Fruit fly (Drosophila melanogaster): ENCODE data around the gene Nup153.

Nup153 gene

dm6 chrX:16651625-16652024 is 52.6 kb downstream of the Nup153 start:
- TF ChIP-seq CG3919 (GFP tag; optimal IDR thresholded peaks at IDR 0.05), result no peak
- TF ChIP-seq Eip78C (GFP tag), result peak; percentile 16
- TF ChIP-seq CG1621 (tag; optimal IDR thresholded peaks at IDR 0.05), result no peak
- peak; percentile 98 for TF ChIP-seq svp (GFP tag)

dm6 chrX:16654931-16655409 is 55.9 kb downstream of the Nup153 start, which contains the start of the genes Nemp and r:
Nemp (minus strand) TSS chrX:16655015.
r (plus strand) TSS chrX:16655359.
- TF ChIP-seq fkh (GFP tag; optimal IDR thresholded peaks at IDR 0.05), result peak; percentile 86
- peak; percentile 7 for TF ChIP-seq Sox14 (GFP tag; optimal IDR thresholded peaks at IDR 0.05)
- no peak for TF ChIP-seq vri (GFP tag; optimal IDR thresholded peaks at IDR 0.05)

dm6 chrX:16655724-16656235 is 56.7 kb downstream of the Nup153 start:
- peak; percentile 6 for TF ChIP-seq CG6854 (GFP tag; optimal IDR thresholded peaks at IDR 0.05)
- TF ChIP-seq CG6808 (GFP tag; optimal IDR thresholded peaks at IDR 0.05), result no peak
- peak; percentile 96 for TF ChIP-seq fkh (GFP tag; optimal IDR thresholded peaks at IDR 0.05)
- TF ChIP-seq esn (GFP tag; optimal IDR thresholded peaks at IDR 0.05), result no peak
- peak; percentile 20 for TF ChIP-seq dsx (GFP tag; optimal IDR thresholded peaks at IDR 0.05; ENCODE audit: poor library complexity, severe bottlenecking)
- TF ChIP-seq CG15336 (GFP tag; IDR thresholded peaks at IDR 0.05), result peak; percentile 28; the same call in 1 of the 2 replicates
- TF ChIP-seq svp (GFP tag), result peak; percentile 76
- peak; percentile 62 for TF ChIP-seq Eip78C (GFP tag)
- TF ChIP-seq CG16779 (tag; optimal IDR thresholded peaks at IDR 0.05), result peak; percentile 47
